Worm (Caenorhabditis elegans): Measurements from ENCODE around the gene mek-1.
A peak's percentile ranks its signal among the peaks of the same experiment; 100 is the strongest.

Gene mek-1

DNA sequence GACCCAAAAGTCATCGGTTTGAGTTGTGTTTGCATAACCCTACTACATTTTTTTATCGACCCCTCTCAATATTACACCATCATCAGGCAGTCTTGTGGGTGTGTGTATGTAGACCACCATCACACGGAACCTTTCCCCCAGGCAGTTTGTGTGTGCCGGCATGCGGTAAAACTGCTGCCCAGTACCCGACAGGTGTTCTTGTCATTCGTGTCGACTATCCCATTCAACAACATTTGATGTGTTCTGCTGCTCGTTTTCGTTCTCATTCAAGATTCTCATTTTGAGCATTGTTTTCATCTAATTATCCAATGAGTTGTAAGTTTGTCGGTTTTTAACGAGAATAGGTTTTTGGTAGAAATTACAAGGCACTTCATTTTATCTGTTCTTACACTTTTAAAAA is 43.5 kb downstream of the mek-1 start:
- TF ChIP-seq egl-44 (GFP tag; IDR thresholded peaks at IDR 0.05) (no peak), dpl-1 (GFP tag; optimal IDR thresholded peaks at IDR 0.05) (no peak), ceh-79 (tag; optimal IDR thresholded peaks at IDR 0.05) (no peak), cebp-2 (GFP tag; IDR thresholded peaks at IDR 0.05) (no peak), tbx-9 (tag; optimal IDR thresholded peaks at IDR 0.05; ENCODE audit: borderline replicate concordance) (no peak), hlh-26 (GFP tag; conservative IDR thresholded peaks at IDR 0.05) (no peak), mcd-1 (GFP tag; IDR thresholded peaks at IDR 0.05) (no peak), snpc-3.4 (tag; optimal IDR thresholded peaks at IDR 0.05) (no peak), tlf-1 (GFP tag; optimal IDR thresholded peaks at IDR 0.05) (no peak), lin-40 (tag; optimal IDR thresholded peaks at IDR 0.05) (no peak), dpff-1 (tag; optimal IDR thresholded peaks at IDR 0.05) (no peak), nhr-90 (tag; optimal IDR thresholded peaks at IDR 0.05) (no peak), B0261.1 (tag; optimal IDR thresholded peaks at IDR 0.05) (no peak)

- TF ChIP-seq zfh-2 (GFP tag; conservative IDR thresholded peaks at IDR 0.05) (0 out of 2 replicates have a peak, but pooled peaks have one; percentile 29), ets-4 (GFP tag; optimal IDR thresholded peaks at IDR 0.05) (no peak)
Measured at ce11 chrX:7523799-7524198, 44.8 kb downstream of the mek-1 start.

- TF ChIP-seq egl-18 (GFP tag; IDR thresholded peaks at IDR 0.05) (no peak), B0336.3 (GFP tag; IDR thresholded peaks at IDR 0.05) (no peak), bed-2 (GFP tag; IDR thresholded peaks at IDR 0.05) (no peak), nfyb-1 (GFP tag; IDR thresholded peaks at IDR 0.05) (no peak), F57A8.1 (GFP tag; optimal IDR thresholded peaks at IDR 0.05) (no peak), athp-1 (tag; optimal IDR thresholded peaks at IDR 0.05) (no peak)
Measured at ce11 chrX:7525271-7525670, 46.2 kb downstream of the mek-1 start, which contains the start of gene F46C8.3. Gene F46C8.3, plus strand, starts transcription at chrX:7525571.
